Worm (Caenorhabditis elegans) whole organism, mixed stage, embryonic: ENCODE results near the gene C34C12.8.

Experiments used
- elt-3 ChIP-seq: fragments of 150-350 bp; optimal IDR thresholded peaks from 2 replicates; lab custom pipeline; 2014; ENCODE audit warnings: missing biosample characterization, missing genetic modification characterization
- lsy-2 ChIP-seq: fragments of 150-350 bp; optimal IDR thresholded peaks from 2 replicates; lab custom pipeline; 2014; ENCODE audit warnings: missing biosample characterization, missing genetic modification characterization
- pha-4 ChIP-seq: fragments of 150-350 bp; optimal IDR thresholded peaks from 2 replicates; lab custom pipeline; 2018; ENCODE audit warnings: missing biosample characterization, missing genetic modification reagents, missing genetic modification characterization

- TF ChIP-seq pha-4 (tag; lab: Kevin White, UChicago) (peak; percentile 65), elt-3 (tag; lab: Kevin White, UChicago) (peak; percentile 57), lsy-2 (peak; percentile 98)
These were observed 4.0 kb upstream of the C34C12.8 start for ce11 chrIII:3456226-3456625.
